Worm (Caenorhabditis elegans) whole organism, L3 larva: ENCODE measurements around the gene col-127.

Experiments used
- ZK546.5 ChIP-seq: sonication (generic microtip); optimal IDR thresholded peaks from 2 replicates; lab custom pipeline; 2017; ENCODE audit warnings: missing biosample characterization, missing genetic modification characterization
- ceh-16 ChIP-seq: sonication (generic microtip); optimal IDR thresholded peaks from 2 replicates; lab custom pipeline; 2017; ENCODE audit warnings: missing biosample characterization, missing genetic modification characterization
- ceh-82 ChIP-seq: fragments of 150-350 bp; optimal IDR thresholded peaks from 2 replicates; lab custom pipeline; 2014; ENCODE audit warnings: missing biosample characterization, missing genetic modification characterization
- ceh-9 ChIP-seq: sonication (generic microtip); optimal IDR thresholded peaks from 2 replicates; lab custom pipeline; 2018; ENCODE audit warnings: missing biosample characterization, missing genetic modification characterization
- daf-12 ChIP-seq: fragments of 150-350 bp; optimal IDR thresholded peaks from 2 replicates; lab custom pipeline; 2014; ENCODE audit warnings: missing biosample characterization, missing genetic modification reagents, missing genetic modification characterization
- egl-5 ChIP-seq: fragments of 150-350 bp; optimal IDR thresholded peaks from 2 replicates; lab custom pipeline; 2017; ENCODE audit warnings: missing biosample characterization, missing genetic modification reagents, missing genetic modification characterization, inconsistent platforms
- elt-2 ChIP-seq: sonication (generic microtip); optimal IDR thresholded peaks from 2 replicates; lab custom pipeline; 2016; ENCODE audit warnings: missing genetic modification reagents, mild to moderate bottlenecking, missing genetic modification characterization, missing compliant biosample characterization
- eor-1 ChIP-seq, 2 experiments: fragments of 150-350 bp; optimal IDR thresholded peaks; 2 replicates each; lab custom pipeline; 2014 to 2018; ENCODE audit warnings: missing biosample characterization in 2 of 2, missing genetic modification characterization in 2 of 2
- fkh-2 ChIP-seq: fragments of 150-350 bp; optimal IDR thresholded peaks from 2 replicates; lab custom pipeline; 2014; ENCODE audit warnings: missing biosample characterization, missing genetic modification reagents, missing genetic modification characterization
- fos-1 ChIP-seq: fragments of 150-350 bp; optimal IDR thresholded peaks from 2 replicates; lab custom pipeline; 2014; ENCODE audit warnings: missing biosample characterization, missing genetic modification characterization
- hmg-11 ChIP-seq: sonication (generic microtip); optimal IDR thresholded peaks from 2 replicates; lab custom pipeline; 2016; ENCODE audit warnings: missing genetic modification characterization, missing compliant biosample characterization
- jun-1 ChIP-seq: fragments of 150-350 bp; optimal IDR thresholded peaks from 2 replicates; lab custom pipeline; 2014; ENCODE audit warnings: missing biosample characterization, missing genetic modification reagents, missing genetic modification characterization
- mdl-1 ChIP-seq: fragments of 150-350 bp; optimal IDR thresholded peaks from 2 replicates; lab custom pipeline; 2014; ENCODE audit warnings: missing biosample characterization, missing genetic modification characterization
- nhr-11 ChIP-seq: fragments of 150-350 bp; optimal IDR thresholded peaks from 2 replicates; lab custom pipeline; 2014; ENCODE audit warnings: missing biosample characterization, missing genetic modification characterization
- nhr-12 ChIP-seq: fragments of 150-350 bp; optimal IDR thresholded peaks from 2 replicates; lab custom pipeline; 2014; ENCODE audit warnings: missing biosample characterization, missing genetic modification characterization
- nhr-237 ChIP-seq: fragments of 150-350 bp; optimal IDR thresholded peaks from 2 replicates; lab custom pipeline; 2014; ENCODE audit warnings: missing biosample characterization, missing genetic modification characterization
- nhr-25 ChIP-seq: sonication (generic microtip); optimal IDR thresholded peaks from 2 replicates; lab custom pipeline; 2017; ENCODE audit warnings: missing biosample characterization, missing genetic modification characterization
- nhr-28 ChIP-seq: fragments of 150-350 bp; optimal IDR thresholded peaks from 2 replicates; lab custom pipeline; 2014; ENCODE audit warnings: missing biosample characterization, missing genetic modification characterization
- nhr-67 ChIP-seq: fragments of 150-350 bp; optimal IDR thresholded peaks from 2 replicates; lab custom pipeline; 2014; ENCODE audit warnings: missing biosample characterization, missing genetic modification characterization
- nhr-76 ChIP-seq: fragments of 150-350 bp; sonication (generic microtip); optimal IDR thresholded peaks from 5 replicates; lab custom pipeline; 2014; ENCODE audit warnings: missing biosample characterization, missing genetic modification characterization
- nhr-77 ChIP-seq: fragments of 150-350 bp; optimal IDR thresholded peaks from 2 replicates; lab custom pipeline; 2014; ENCODE audit warnings: missing biosample characterization, missing genetic modification characterization
- pha-4 ChIP-seq: fragments of 150-350 bp; optimal IDR thresholded peaks from 2 replicates; lab custom pipeline; 2014; ENCODE audit warnings: missing biosample characterization, missing genetic modification reagents, missing genetic modification characterization
- pqm-1 ChIP-seq: fragments of 150-350 bp; optimal IDR thresholded peaks from 2 replicates; lab custom pipeline; 2017; ENCODE audit warnings: missing biosample characterization, missing genetic modification characterization, inconsistent platforms
- sea-2 ChIP-seq: fragments of 150-350 bp; sonication (generic microtip); optimal IDR thresholded peaks from 4 replicates; lab custom pipeline; 2014; ENCODE audit warnings: missing biosample characterization, missing genetic modification reagents, missing genetic modification characterization
- skn-1 ChIP-seq: fragments of 150-350 bp; optimal IDR thresholded peaks from 2 replicates; lab custom pipeline; 2014; ENCODE audit warnings: missing biosample characterization, missing genetic modification characterization
- snpc-4 ChIP-seq: fragments of 150-350 bp; optimal IDR thresholded peaks from 2 replicates; lab custom pipeline; 2014; ENCODE audit warnings: missing biosample characterization, missing genetic modification characterization
- tbx-2 ChIP-seq: sonication (generic microtip); optimal IDR thresholded peaks from 2 replicates; lab custom pipeline; 2016; ENCODE audit warnings: mild to moderate bottlenecking, missing genetic modification characterization, missing compliant biosample characterization
- unc-39 ChIP-seq: sonication (generic microtip); optimal IDR thresholded peaks from 4 replicates; lab custom pipeline; 2017; ENCODE audit warnings: missing biosample characterization, missing genetic modification characterization
- unc-62 ChIP-seq: fragments of 150-350 bp; sonication (generic microtip); optimal IDR thresholded peaks from 4 replicates; lab custom pipeline; 2014; ENCODE audit warnings: missing biosample characterization, missing genetic modification reagents, missing genetic modification characterization
- ztf-11 ChIP-seq: fragments of 150-350 bp; optimal IDR thresholded peaks from 2 replicates; lab custom pipeline; 2014; ENCODE audit warnings: missing biosample characterization, missing genetic modification characterization
- ztf-4 ChIP-seq: fragments of 150-350 bp; optimal IDR thresholded peaks from 2 replicates; lab custom pipeline; 2014; ENCODE audit warnings: missing biosample characterization, missing genetic modification characterization

Gene col-127

DNA sequence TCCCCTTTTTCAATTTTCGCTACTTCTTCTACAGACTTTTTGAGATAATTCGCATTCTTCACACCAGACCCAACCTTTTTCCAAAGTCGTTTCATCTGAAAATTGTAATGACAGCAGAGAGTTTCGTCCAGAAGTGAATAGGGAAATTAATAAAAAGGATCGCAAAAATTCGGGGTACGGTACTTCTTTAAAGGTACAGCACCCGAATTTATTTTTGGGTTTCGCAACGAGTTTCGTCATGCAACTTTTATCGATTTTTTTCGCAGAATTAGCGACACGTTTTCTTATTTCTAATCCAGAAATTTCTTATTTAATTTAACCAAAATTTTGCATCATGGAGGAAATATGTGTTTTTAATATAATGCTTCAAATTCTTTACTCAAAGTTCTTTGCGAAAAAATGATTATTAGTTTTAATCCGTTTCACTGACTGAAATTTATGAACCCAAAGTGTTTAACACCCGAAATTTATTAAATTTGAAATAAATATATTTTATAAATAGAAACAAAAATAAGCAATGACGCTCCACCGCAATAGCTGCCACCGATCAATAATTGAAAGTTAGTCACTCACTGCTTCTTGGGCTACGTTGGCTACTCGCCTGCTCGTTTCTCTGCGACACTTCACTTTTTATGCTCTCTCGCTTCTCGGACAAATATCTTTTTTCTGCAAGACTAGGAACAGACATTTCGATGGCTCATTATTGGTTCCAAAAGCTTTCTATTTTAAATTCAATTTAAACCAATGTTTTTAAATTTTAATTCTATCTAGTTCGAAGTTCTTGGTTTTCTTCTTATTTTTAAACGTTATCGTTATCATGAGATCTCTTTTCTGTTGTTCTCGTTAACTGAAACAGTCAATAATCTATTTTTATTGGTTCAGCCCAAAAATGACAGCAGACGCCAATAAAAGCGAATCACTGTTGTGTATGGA lies 32.4 kb upstream of the col-127 start, which contains the start of the genes B0035.15 and dnj-1 (continued):
- TF ChIP-seq fkh-2 (tag; lab: Kevin White, UChicago) = no peak
- TF ChIP-seq egl-5 = peak; percentile 6
- TF ChIP-seq ceh-82 (tag; lab: Kevin White, UChicago) = no peak
- no peak for TF ChIP-seq nhr-76 (tag; lab: Kevin White, UChicago)
- no peak for TF ChIP-seq sea-2 (GFP tag; lab: Kevin White, UChicago)
- TF ChIP-seq fos-1 = no peak
- TF ChIP-seq nhr-12 (tag; lab: Kevin White, UChicago) = no peak
- peak; percentile 7 for TF ChIP-seq elt-2 (tag; lab: Kevin White, UChicago)
- no peak for TF ChIP-seq unc-62 (GFP tag; lab: Kevin White, UChicago)
- TF ChIP-seq nhr-67 (tag; lab: Kevin White, UChicago) = no peak
- TF ChIP-seq daf-12 (tag; lab: Kevin White, UChicago) = no peak

DNA sequence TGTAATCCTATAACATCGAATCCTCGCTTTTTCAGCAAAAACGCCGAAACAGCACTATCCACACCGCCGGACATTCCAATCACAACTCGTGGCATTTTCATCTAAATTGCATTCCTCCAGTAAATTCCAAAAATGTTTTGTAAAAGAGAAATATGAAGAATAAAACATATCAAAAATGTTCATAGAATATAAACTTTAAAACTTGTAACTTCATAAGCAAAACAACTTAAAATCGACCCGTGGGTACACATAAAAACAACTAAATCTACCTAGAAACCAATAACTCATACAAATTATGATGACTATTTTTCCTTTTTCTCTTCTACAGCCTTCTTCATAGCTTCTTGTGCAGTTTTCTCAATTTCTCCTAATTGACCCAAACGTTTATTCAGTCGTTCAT lies 30.8 kb upstream of the col-127 start, which contains the start of gene mttu-1:
Gene mttu-1, minus strand, starts transcription at position 101 of the 400 bp plus-strand sequence.
- TF ChIP-seq nhr-77 (tag; lab: Kevin White, UChicago) (no peak), tbx-2 (tag; lab: Kevin White, UChicago) (no peak), nhr-67 (tag; lab: Kevin White, UChicago) (no peak), hmg-11 (tag; lab: Kevin White, UChicago) (no peak), jun-1 (no peak), ztf-11 (tag; lab: Kevin White, UChicago) (no peak), eor-1 (tag; optimal IDR thresholded peaks at IDR 0.05; lab: Kevin White, UChicago) (no peak), nhr-237 (tag; lab: Kevin White, UChicago) (no peak), pqm-1 (tag; lab: Kevin White, UChicago) (no peak), ztf-4 (tag; lab: Kevin White, UChicago) (no peak), nhr-11 (tag; lab: Kevin White, UChicago) (no peak), unc-62 (GFP tag; lab: Kevin White, UChicago) (no peak), skn-1 (tag; lab: Kevin White, UChicago) (no peak), ceh-82 (tag; lab: Kevin White, UChicago) (no peak), mdl-1 (tag; lab: Kevin White, UChicago) (no peak), fos-1 (no peak), egl-5 (no peak), ceh-9 (tag; lab: Kevin White, UChicago) (no peak), snpc-4 (tag; lab: Kevin White, UChicago) (no peak)

DNA sequence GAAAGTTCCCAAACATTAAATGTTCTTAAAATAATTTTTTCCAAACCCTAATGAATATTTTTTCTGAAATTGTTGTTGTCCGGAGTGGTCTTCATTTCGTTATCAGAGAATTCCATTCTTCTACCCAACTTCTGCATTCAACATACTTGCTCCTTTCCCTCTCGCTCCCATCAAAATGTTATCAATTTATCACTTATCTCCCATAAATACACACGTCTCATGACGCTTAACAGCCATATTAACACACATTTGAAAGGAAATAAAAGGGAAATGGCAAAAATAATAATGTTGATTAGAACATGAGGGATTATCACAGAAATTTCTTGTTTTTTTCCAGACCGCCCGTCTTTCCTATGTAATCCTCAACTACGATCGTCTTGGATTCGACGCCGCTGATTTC lies 23.0 kb upstream of the col-127 start:
- TF ChIP-seq pha-4 (tag; lab: Kevin White, UChicago) (peak; percentile 53), ZK546.5 (tag; lab: Kevin White, UChicago) (no peak), pqm-1 (tag; lab: Kevin White, UChicago) (peak; percentile 90), elt-2 (tag; lab: Kevin White, UChicago) (peak; percentile 97)

DNA sequence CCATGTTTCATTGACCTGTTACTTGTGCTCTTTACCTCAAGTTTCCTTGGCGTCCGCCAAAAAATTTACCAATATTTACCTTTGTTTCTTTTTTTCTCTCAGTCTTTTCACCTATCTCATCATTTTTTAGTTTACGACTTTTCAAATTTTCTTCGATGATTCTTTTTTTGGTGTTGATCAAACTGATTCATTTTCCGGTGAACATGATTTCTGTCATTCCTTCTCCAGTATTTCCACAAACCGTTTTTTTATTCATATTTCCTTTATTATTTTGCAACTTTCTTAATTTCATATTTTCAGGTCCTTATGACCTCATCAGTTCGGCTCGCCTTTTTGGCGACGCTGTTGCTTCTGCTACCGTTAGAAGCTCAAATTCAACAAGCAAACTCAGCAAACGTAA lies 21.5 kb upstream of the col-127 start, which contains the start of gene F54D1.6:
Gene F54D1.6, plus strand, starts transcription at position 301 of the 400 bp plus-strand sequence.
- TF ChIP-seq pha-4 (tag; lab: Kevin White, UChicago) = peak; percentile 44
- no peak for TF ChIP-seq ztf-11 (tag; lab: Kevin White, UChicago)
- TF ChIP-seq, all 47 proteins: peak for 1

DNA sequence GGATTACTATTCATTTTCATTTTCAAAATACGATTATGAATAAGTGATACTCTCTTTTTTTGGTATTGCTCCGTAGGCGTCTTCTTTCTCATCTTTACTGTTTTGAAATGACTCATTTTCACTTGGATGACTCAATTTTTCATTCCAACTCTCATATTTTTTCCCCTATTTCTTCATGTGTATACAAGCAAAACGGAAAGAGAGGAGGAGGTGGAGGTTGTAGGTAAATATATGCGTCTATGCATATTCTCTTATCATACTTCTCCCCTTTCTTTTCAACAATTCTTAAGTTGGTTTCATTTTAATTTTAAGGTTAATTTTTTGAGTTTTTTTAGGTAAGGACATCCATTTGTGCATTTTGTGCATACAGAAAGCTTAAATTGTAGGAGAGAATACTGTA lies 20.1 kb upstream of the col-127 start:
- TF ChIP-seq elt-2 (tag; lab: Kevin White, UChicago) = peak; percentile 31
- no peak for TF ChIP-seq nhr-25 (tag; lab: Kevin White, UChicago)
- TF ChIP-seq pqm-1 (tag; lab: Kevin White, UChicago) = peak; percentile 71
- TF ChIP-seq nhr-12 (tag; lab: Kevin White, UChicago) = no peak
- TF ChIP-seq ceh-16 (tag; lab: Kevin White, UChicago) = no peak
- no peak for TF ChIP-seq nhr-28 (tag; lab: Kevin White, UChicago)
- no peak for TF ChIP-seq unc-39 (tag; lab: Kevin White, UChicago)
- peak; percentile 46 for TF ChIP-seq pha-4 (tag; lab: Kevin White, UChicago)
